Fruit fly (Drosophila melanogaster) whole organism, pupa: ENCODE measurements around the gene Cnot4.

ENCODE experiments used
- CG13204 ChIP-seq: fragments of 200-800 bp; sonication (Bioruptor generic); optimal IDR thresholded peaks from 2 replicates; lab custom pipeline; 2018; ENCODE audit warnings: missing biosample characterization, mild to moderate bottlenecking, missing genetic modification characterization, moderate library complexity
- CG32121 ChIP-seq: fragments of 200-800 bp; sonication (Bioruptor generic); IDR thresholded peaks from 2 replicates; pipeline ENCODE4 v1.3.6; 2022; ENCODE audit warnings: missing biosample characterization, missing genetic modification characterization
- CG8301 ChIP-seq: fragments of 200-800 bp; sonication (Bioruptor generic); optimal IDR thresholded peaks from 2 replicates; lab custom pipeline; 2018; ENCODE audit warnings: missing biosample characterization, mild to moderate bottlenecking, missing genetic modification characterization
- D1 ChIP-seq: fragments of 200-800 bp; sonication (Bioruptor generic); optimal IDR thresholded peaks from 2 replicates; lab custom pipeline; 2018; ENCODE audit warnings: missing biosample characterization, mild to moderate bottlenecking, missing genetic modification characterization, moderate library complexity
- EcR ChIP-seq: fragments of 200-800 bp; sonication (Bioruptor generic); optimal IDR thresholded peaks from 3 replicates; lab custom pipeline; 2019; ENCODE audit warnings: missing biosample characterization, missing genetic modification characterization, mild to moderate bottlenecking, moderate library complexity, missing genetic modification reagents
- Pif1B ChIP-seq: fragments of 200-800 bp; sonication (Bioruptor generic); optimal IDR thresholded peaks from 3 replicates; lab custom pipeline; 2016; ENCODE audit warnings: missing biosample characterization, missing genetic modification characterization
- fd96Ca ChIP-seq: fragments of 200-800 bp; sonication (Bioruptor generic); IDR thresholded peaks from 3 replicates; pipeline ENCODE4 v1.3.6; 2022; ENCODE audit warnings: missing biosample characterization, missing genetic modification characterization
- rn ChIP-seq: fragments of 200-800 bp; sonication (Bioruptor generic); IDR thresholded peaks from 2 replicates; pipeline ENCODE4 v1.3.6; 2022; ENCODE audit warnings: missing biosample characterization, missing genetic modification characterization

dm6 chr2L:10379865-10380264 is 16.7 kb upstream of the Cnot4 start, which contains the start of gene gny:
- no peak for TF ChIP-seq CG8301 (tag; lab: Kevin White, UChicago)
- no peak for TF ChIP-seq CG32121 (GFP tag; lab: Robert Waterston, UW)
- no peak for TF ChIP-seq rn (GFP tag; lab: Robert Waterston, UW)
- no peak for TF ChIP-seq EcR
- no peak for TF ChIP-seq D1 (tag; lab: Kevin White, UChicago)
- TF ChIP-seq CG13204 = no peak
- TF ChIP-seq Pif1B (GFP tag; lab: Kevin White, UChicago) = no peak
- no peak for TF ChIP-seq fd96Ca (GFP tag; lab: Robert Waterston, UW)
